Fruit fly (Drosophila melanogaster) whole organism, embryonic: Measurements from ENCODE around the gene CG31139.

Source experiments
- Abd-B ChIP-seq: fragments of 200-800 bp; sonication (Bioruptor generic); optimal IDR thresholded peaks from 2 replicates; lab custom pipeline; 2018; ENCODE audit warnings: missing biosample characterization, mild to moderate bottlenecking, missing genetic modification characterization, moderate library complexity
- Atf3 ChIP-seq: fragments of 200-800 bp; sonication (Bioruptor generic); optimal IDR thresholded peaks from 3 replicates; lab custom pipeline; 2016; ENCODE audit warnings: missing biosample characterization, missing genetic modification characterization
- B-H1 ChIP-seq: fragments of 200-800 bp; sonication (Bioruptor generic); IDR thresholded peaks from 3 replicates; pipeline ENCODE4 v1.3.6; 2022; ENCODE audit warnings: missing biosample characterization, missing genetic modification characterization
- Blimp-1 ChIP-seq: fragments of 200-800 bp; sonication (Bioruptor generic); optimal IDR thresholded peaks from 3 replicates; lab custom pipeline; 2018; ENCODE audit warnings: missing biosample characterization, missing genetic modification characterization, mild to moderate bottlenecking, moderate library complexity, missing genetic modification reagents
- CG10267 ChIP-seq: fragments of 200-800 bp; sonication (Bioruptor generic); optimal IDR thresholded peaks from 2 replicates; lab custom pipeline; 2018; ENCODE audit warnings: missing biosample characterization, mild to moderate bottlenecking, missing genetic modification characterization, moderate library complexity
- CG11696 ChIP-seq: fragments of 200-800 bp; sonication (Bioruptor generic); IDR thresholded peaks from 2 replicates; pipeline ENCODE4 v1.3.6; 2022; ENCODE audit warnings: missing biosample characterization, missing genetic modification characterization
- CG15269 ChIP-seq: fragments of 200-800 bp; sonication (Bioruptor generic); optimal IDR thresholded peaks from 2 replicates; lab custom pipeline; 2018; ENCODE audit warnings: missing biosample characterization, mild to moderate bottlenecking, missing genetic modification characterization, moderate library complexity
- CG15479 ChIP-seq: fragments of 200-800 bp; sonication (Bioruptor generic); optimal IDR thresholded peaks from 3 replicates; lab custom pipeline; 2019; ENCODE audit warnings: missing biosample characterization, mild to moderate bottlenecking, missing genetic modification characterization, moderate library complexity
- CG17186 ChIP-seq: fragments of 200-800 bp; sonication (Bioruptor generic); optimal IDR thresholded peaks from 3 replicates; lab custom pipeline; 2017; ENCODE audit warnings: missing biosample characterization, missing genetic modification reagents, missing genetic modification characterization
- CG17361 ChIP-seq: fragments of 200-800 bp; sonication (Bioruptor generic); IDR thresholded peaks from 3 replicates; pipeline ENCODE4 v1.3.6; 2022; ENCODE audit warnings: missing biosample characterization, missing genetic modification characterization
- CG17912 ChIP-seq: fragments of 200-800 bp; sonication (Bioruptor generic); optimal IDR thresholded peaks from 2 replicates; lab custom pipeline; 2018; ENCODE audit warnings: missing biosample characterization, mild to moderate bottlenecking, missing genetic modification characterization
- CG1832 ChIP-seq: fragments of 200-800 bp; sonication (Bioruptor generic); optimal IDR thresholded peaks from 2 replicates; lab custom pipeline; 2017; ENCODE audit warnings: missing biosample characterization, mild to moderate bottlenecking, missing genetic modification characterization, inconsistent platforms
- CG31388 ChIP-seq: fragments of 200-800 bp; sonication (Bioruptor generic); optimal IDR thresholded peaks from 2 replicates; lab custom pipeline; 2016; ENCODE audit warnings: missing biosample characterization, missing genetic modification characterization
- CG3163 ChIP-seq: fragments of 200-800 bp; sonication (Bioruptor generic); optimal IDR thresholded peaks from 3 replicates; lab custom pipeline; 2016; ENCODE audit warnings: missing biosample characterization, missing genetic modification characterization
- CG34376 ChIP-seq: fragments of 200-800 bp; sonication (Bioruptor generic); optimal IDR thresholded peaks from 2 replicates; lab custom pipeline; 2018; ENCODE audit warnings: missing biosample characterization, mild to moderate bottlenecking, missing genetic modification characterization
- CG3726 ChIP-seq: fragments of 200-800 bp; sonication (Bioruptor generic); IDR thresholded peaks from 3 replicates; pipeline ENCODE4, ENCODE4 v1.3.6; 2022; ENCODE audit warnings: missing biosample characterization, missing genetic modification characterization
- CG6813 ChIP-seq: fragments of 200-800 bp; sonication (Bioruptor generic); optimal IDR thresholded peaks from 2 replicates; lab custom pipeline; 2017; ENCODE audit warnings: missing biosample characterization, missing genetic modification characterization, mild to moderate bottlenecking, moderate library complexity, missing genetic modification reagents
- CG7963 ChIP-seq: fragments of 200-800 bp; sonication (Bioruptor generic); IDR thresholded peaks from 3 replicates; pipeline ENCODE4 v1.3.6; 2022; ENCODE audit warnings: missing biosample characterization, missing genetic modification characterization; ENCODE audit not compliant: partially characterized antibody
- CG8388 ChIP-seq: fragments of 200-800 bp; sonication (Bioruptor generic); optimal IDR thresholded peaks from 2 replicates; lab custom pipeline; 2019; ENCODE audit warnings: missing biosample characterization, mild to moderate bottlenecking, missing genetic modification characterization, moderate library complexity
- D ChIP-seq, 2 experiments: fragments of 200-800 bp in 1 of 2; fragments of >200 bp in 1 of 2; sonication (Bioruptor generic) in 1 of 2; optimal IDR thresholded peaks; 2 replicates in 1 of 2; 3 replicates in 1 of 2; lab custom pipeline; 2017; ENCODE audit warnings: mild to moderate bottlenecking in 1 of 2, missing biosample characterization in 1 of 2, missing genetic modification characterization in 1 of 2, missing genetic modification reagents in 1 of 2
- Dbx ChIP-seq: fragments of 200-800 bp; sonication (Bioruptor generic); IDR thresholded peaks from 3 replicates; pipeline ENCODE4 v1.3.6; 2022; ENCODE audit warnings: missing biosample characterization, missing genetic modification characterization
- Dek ChIP-seq: fragments of 200-800 bp; sonication (Bioruptor generic); optimal IDR thresholded peaks from 3 replicates; lab custom pipeline; 2019; ENCODE audit warnings: missing biosample characterization, mild to moderate bottlenecking, missing genetic modification characterization, moderate library complexity
- HLH4C ChIP-seq: fragments of 200-800 bp; sonication (Bioruptor generic); IDR thresholded peaks from 3 replicates; pipeline ENCODE4 v1.3.6; 2022; ENCODE audit warnings: missing biosample characterization, missing genetic modification characterization; ENCODE audit not compliant: partially characterized antibody
- Lim3 ChIP-seq: fragments of 200-800 bp; sonication (Bioruptor generic); IDR thresholded peaks from 2 replicates; pipeline ENCODE4 v1.3.6; 2022; ENCODE audit warnings: missing biosample characterization, missing genetic modification characterization
- Mad ChIP-seq: fragments of 200-800 bp; sonication (Bioruptor generic); optimal IDR thresholded peaks from 2 replicates; lab custom pipeline; 2016; ENCODE audit warnings: missing biosample characterization, missing genetic modification characterization
- Ravus ChIP-seq: fragments of 200-800 bp; sonication (Bioruptor generic); IDR thresholded peaks from 2 replicates; pipeline ENCODE4 v1.3.6; 2022; ENCODE audit warnings: missing biosample characterization, missing genetic modification characterization
- Rx ChIP-seq: fragments of 200-800 bp; sonication (Bioruptor generic); IDR thresholded peaks from 2 replicates; pipeline ENCODE4 v1.3.6; 2022; ENCODE audit warnings: missing biosample characterization, missing genetic modification characterization
- Scr ChIP-seq: fragments of 200-800 bp; sonication (Bioruptor generic); IDR thresholded peaks from 2 replicates; pipeline ENCODE4 v1.3.6; 2022; ENCODE audit warnings: missing biosample characterization, missing genetic modification characterization; ENCODE audit not compliant: partially characterized antibody
- bowl ChIP-seq: fragments of 200-800 bp; sonication (Bioruptor generic); IDR thresholded peaks from 2 replicates; pipeline ENCODE4 v1.3.6; 2022; ENCODE audit warnings: missing biosample characterization, missing genetic modification characterization
- btn ChIP-seq: fragments of 200-800 bp; sonication (Bioruptor generic); optimal IDR thresholded peaks from 2 replicates; lab custom pipeline; 2016; ENCODE audit warnings: missing biosample characterization, missing genetic modification characterization
- caup ChIP-seq: fragments of 200-800 bp; sonication (Bioruptor generic); optimal IDR thresholded peaks from 3 replicates; lab custom pipeline; 2017; ENCODE audit warnings: missing biosample characterization, mild to moderate bottlenecking, missing genetic modification characterization, moderate library complexity; ENCODE audit not compliant: severe bottlenecking
- crol ChIP-seq: fragments of 200-800 bp; sonication (Bioruptor generic); IDR thresholded peaks from 2 replicates; pipeline ENCODE4 v1.3.6; 2022; ENCODE audit warnings: missing biosample characterization, missing genetic modification characterization
- eve ChIP-seq, 2 experiments: fragments of >200 bp; optimal IDR thresholded peaks; 2 replicates each; lab custom pipeline; 2017; ENCODE audit warnings: missing biosample characterization in 2 of 2, missing genetic modification characterization in 2 of 2
- kah ChIP-seq: fragments of 200-800 bp; sonication (Bioruptor generic); optimal IDR thresholded peaks from 2 replicates; lab custom pipeline; 2018; ENCODE audit warnings: missing biosample characterization, mild to moderate bottlenecking, missing genetic modification characterization
- nerfin-1 ChIP-seq: fragments of 200-800 bp; sonication (Bioruptor generic); optimal IDR thresholded peaks from 3 replicates; lab custom pipeline; 2019; ENCODE audit warnings: missing biosample characterization, mild to moderate bottlenecking, missing genetic modification characterization, moderate library complexity
- onecut ChIP-seq: fragments of 200-800 bp; sonication (Bioruptor generic); IDR thresholded peaks from 2 replicates; pipeline ENCODE4 v1.3.6; 2022; ENCODE audit warnings: missing biosample characterization, missing genetic modification characterization
- pb ChIP-seq: fragments of 200-800 bp; sonication (Bioruptor generic); optimal IDR thresholded peaks from 3 replicates; lab custom pipeline; 2016; ENCODE audit warnings: missing biosample characterization, missing genetic modification characterization
- prd ChIP-seq, 3 experiments: fragments of >200 bp in 2 of 3; fragments of 200-800 bp in 1 of 3; sonication (Bioruptor generic) in 1 of 3; optimal IDR thresholded peaks in 2 of 3; IDR thresholded peaks in 1 of 3; 2 replicates in 2 of 3; 3 replicates in 1 of 3; pipeline versions ENCODE4 v1.3.6 to Lab custom; 2017 to 2022; ENCODE audit warnings: missing biosample characterization in 1 of 3, missing genetic modification characterization in 1 of 3
- ro ChIP-seq: fragments of 200-800 bp; sonication (Bioruptor generic); IDR thresholded peaks from 2 replicates; pipeline ENCODE4 v1.3.6; 2022; ENCODE audit warnings: missing biosample characterization, missing genetic modification characterization
- row ChIP-seq: fragments of 200-800 bp; sonication (Bioruptor generic); IDR thresholded peaks from 3 replicates; pipeline ENCODE4 v1.3.6; 2022; ENCODE audit warnings: missing biosample characterization, missing genetic modification characterization
- sima ChIP-seq: fragments of 200-800 bp; sonication (Bioruptor generic); optimal IDR thresholded peaks from 2 replicates; lab custom pipeline; 2016; ENCODE audit warnings: missing biosample characterization, missing genetic modification characterization
- so ChIP-seq: fragments of 200-800 bp; sonication (Bioruptor generic); IDR thresholded peaks from 3 replicates; pipeline ENCODE4 v1.3.6; 2022; ENCODE audit warnings: missing biosample characterization, missing genetic modification characterization
- sr ChIP-seq: fragments of 200-800 bp; sonication (Bioruptor generic); IDR thresholded peaks from 3 replicates; pipeline ENCODE4 v1.3.6; 2022; ENCODE audit warnings: missing biosample characterization, missing genetic modification characterization
- tgo ChIP-seq: fragments of 200-800 bp; sonication (Bioruptor generic); IDR thresholded peaks from 3 replicates; pipeline ENCODE4 v1.3.6; 2022; ENCODE audit warnings: missing biosample characterization, missing genetic modification characterization
- ttk ChIP-seq: fragments of 200-800 bp; sonication (Bioruptor generic); IDR thresholded peaks from 2 replicates; pipeline ENCODE4 v2.1.2; 2022; ENCODE audit warnings: missing biosample characterization, missing genetic modification characterization

CG31139 gene

DNA sequence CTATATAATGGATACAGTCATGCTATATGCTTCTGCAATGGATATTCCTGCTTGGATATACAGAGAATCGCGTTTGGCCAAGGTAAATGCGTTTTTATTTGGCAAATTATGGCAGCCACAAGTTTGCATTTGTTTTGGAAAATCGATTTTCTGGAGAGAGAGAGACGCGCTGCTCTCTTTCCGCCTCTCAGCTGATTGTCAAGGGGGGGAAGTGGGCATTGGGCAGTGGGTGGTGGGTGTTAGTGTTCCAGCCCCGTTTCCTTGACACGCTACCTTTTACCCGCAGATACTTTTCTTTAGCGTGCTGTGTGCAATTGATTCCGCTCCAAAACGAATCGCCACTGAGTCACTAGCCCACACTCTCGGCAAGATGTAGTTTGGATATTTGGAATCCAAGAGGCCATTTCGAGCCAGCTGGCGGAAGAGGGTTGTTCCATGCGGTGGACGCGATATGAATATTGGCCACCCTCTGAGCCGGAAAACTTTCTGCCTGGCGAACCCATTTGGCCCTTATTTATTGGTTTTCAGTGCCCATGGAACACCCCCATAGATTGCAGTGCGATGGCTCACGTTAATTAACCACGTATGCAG is 6.4 kb upstream of the CG31139 start (continued):
- no peak for TF ChIP-seq CG3163 (GFP tag; lab: Kevin White, UChicago)
- no peak for TF ChIP-seq CG10267 (tag; lab: Kevin White, UChicago)
- TF ChIP-seq eve (GFP tag; optimal IDR thresholded peaks at IDR 0.05; lab: Kevin White, UChicago): no peak
- peak; percentile 99 for TF ChIP-seq onecut (GFP tag; lab: Robert Waterston, UW)
- peak; percentile 33; the same call in 1 of the 2 replicates for TF ChIP-seq ttk
- TF ChIP-seq nerfin-1 (tag; lab: Kevin White, UChicago): no peak
- TF ChIP-seq CG15479: no peak
- no peak for TF ChIP-seq HLH4C
- 0 out of 3 replicates have a peak, but pooled peaks have one; percentile 12 for TF ChIP-seq row (GFP tag; lab: Robert Waterston, UW)
- TF ChIP-seq sr (GFP tag; lab: Robert Waterston, UW): peak; percentile 46; the same call in 1 of the 3 replicates

- no peak for TF ChIP-seq btn (GFP tag; lab: Kevin White, UChicago)
- TF ChIP-seq CG17186 (GFP tag; lab: Kevin White, UChicago): no peak
- no peak for TF ChIP-seq pb (GFP tag; lab: Kevin White, UChicago)
- TF ChIP-seq ro: no peak; the same call in 1 of the 2 replicates
- peak; percentile 24; the same call in 2 of the 3 replicates for TF ChIP-seq so (GFP tag; lab: Robert Waterston, UW)
- no peak for TF ChIP-seq Lim3 (GFP tag; lab: Robert Waterston, UW)
- peak; percentile 51 for TF ChIP-seq CG6813 (GFP tag; lab: Kevin White, UChicago)
- TF ChIP-seq Mad (GFP tag; lab: Kevin White, UChicago): peak; percentile 23
- TF ChIP-seq tgo (GFP tag; lab: Robert Waterston, UW): peak; percentile 43; the same call in 2 of the 3 replicates
- peak; percentile 81 for TF ChIP-seq crol (GFP tag; lab: Robert Waterston, UW)
- TF ChIP-seq Abd-B (GFP tag; lab: Kevin White, UChicago): peak; percentile 33
- TF ChIP-seq CG15269 (tag; lab: Kevin White, UChicago): peak; percentile 81
- peak; percentile 91 for TF ChIP-seq CG17361
- TF ChIP-seq bowl (GFP tag; lab: Robert Waterston, UW): peak; percentile 53; the same call in 1 of the 2 replicates
- no peak for TF ChIP-seq CG31388 (GFP tag; lab: Kevin White, UChicago)
- peak; percentile 9 for TF ChIP-seq caup (GFP tag; lab: Kevin White, UChicago)
- TF ChIP-seq CG3726: no peak
- TF ChIP-seq CG8388: peak; percentile 52
- peak; percentile 57 for TF ChIP-seq Rx
- no peak for TF ChIP-seq Scr (GFP tag; lab: Robert Waterston, UW)
- no peak for TF ChIP-seq prd (optimal IDR thresholded peaks at IDR 0.05; lab: Kevin White, UChicago)
- peak; percentile 49; the same call in 2 of the 3 replicates for TF ChIP-seq prd (GFP tag; IDR thresholded peaks at IDR 0.05; lab: Robert Waterston, UW)
- TF ChIP-seq Atf3 (GFP tag; lab: Kevin White, UChicago): no peak
- TF ChIP-seq D (optimal IDR thresholded peaks at IDR 0.05; lab: Kevin White, UChicago): no peak
- peak; percentile 59 for TF ChIP-seq D (GFP tag; optimal IDR thresholded peaks at IDR 0.05; lab: Kevin White, UChicago)
- peak; percentile 78 for TF ChIP-seq Dbx (GFP tag; lab: Robert Waterston, UW)
- no peak for TF ChIP-seq CG17912
- TF ChIP-seq CG34376: no peak
- peak; percentile 58 for TF ChIP-seq Dek
- TF ChIP-seq Blimp-1: peak; percentile 51
- no peak; the same call in 2 of the 3 replicates for TF ChIP-seq B-H1
- TF ChIP-seq sima (GFP tag; lab: Kevin White, UChicago): no peak
- no peak for TF ChIP-seq Ravus (GFP tag; lab: Robert Waterston, UW)
- no peak for TF ChIP-seq CG1832 (GFP tag; lab: Kevin White, UChicago)
- TF ChIP-seq CG11696 (GFP tag; lab: Robert Waterston, UW): no peak
- TF ChIP-seq kah: peak; percentile 33
- no peak for TF ChIP-seq CG7963
These were observed 5.3 kb upstream of the CG31139 start for dm6 chr3R:22753895-22754774.
